Worm (Caenorhabditis elegans) whole organism, mixed stage, embryonic: ENCODE results near the gene C06C3.7.

Source experiments
- M03D4.4 ChIP-seq: sonication (generic microtip); optimal IDR thresholded peaks from 2 replicates; lab custom pipeline; 2017; ENCODE audit warnings: mild to moderate bottlenecking, missing genetic modification characterization, missing compliant biosample characterization
- blmp-1 ChIP-seq: fragments of 150-350 bp; optimal IDR thresholded peaks from 2 replicates; lab custom pipeline; 2014; ENCODE audit warnings: missing biosample characterization, missing genetic modification characterization
- elt-3 ChIP-seq: fragments of 150-350 bp; optimal IDR thresholded peaks from 2 replicates; lab custom pipeline; 2014; ENCODE audit warnings: missing biosample characterization, missing genetic modification characterization
- hlh-1 ChIP-seq: fragments of 150-350 bp; optimal IDR thresholded peaks from 2 replicates; lab custom pipeline; 2014; ENCODE audit warnings: missing biosample characterization, missing genetic modification reagents, missing genetic modification characterization
- lin-13 ChIP-seq: fragments of 150-350 bp; optimal IDR thresholded peaks from 2 replicates; lab custom pipeline; 2014; ENCODE audit warnings: missing biosample characterization, missing genetic modification characterization
- mab-5 ChIP-seq: fragments of 150-350 bp; optimal IDR thresholded peaks from 2 replicates; lab custom pipeline; 2014; ENCODE audit warnings: missing biosample characterization, missing genetic modification characterization
- mep-1 ChIP-seq: fragments of 150-350 bp; optimal IDR thresholded peaks from 2 replicates; lab custom pipeline; 2017; ENCODE audit warnings: missing biosample characterization, missing genetic modification reagents, missing genetic modification characterization, inconsistent platforms
- nhr-28 ChIP-seq: fragments of 150-350 bp; optimal IDR thresholded peaks from 2 replicates; lab custom pipeline; 2014; ENCODE audit warnings: missing biosample characterization, missing genetic modification characterization
- nhr-76 ChIP-seq: sonication (generic microtip); optimal IDR thresholded peaks from 2 replicates; lab custom pipeline; 2017; ENCODE audit warnings: missing biosample characterization, missing genetic modification characterization
- pha-4 ChIP-seq: fragments of 150-350 bp; optimal IDR thresholded peaks from 2 replicates; lab custom pipeline; 2018; ENCODE audit warnings: missing biosample characterization, missing genetic modification reagents, missing genetic modification characterization
- tbx-8 ChIP-seq: fragments of 200-800 bp; sonication (Bioruptor generic); optimal IDR thresholded peaks from 2 replicates; lab custom pipeline; 2018; ENCODE audit warnings: mild to moderate bottlenecking, missing genetic modification characterization, moderate library complexity, missing compliant biosample characterization

DNA sequence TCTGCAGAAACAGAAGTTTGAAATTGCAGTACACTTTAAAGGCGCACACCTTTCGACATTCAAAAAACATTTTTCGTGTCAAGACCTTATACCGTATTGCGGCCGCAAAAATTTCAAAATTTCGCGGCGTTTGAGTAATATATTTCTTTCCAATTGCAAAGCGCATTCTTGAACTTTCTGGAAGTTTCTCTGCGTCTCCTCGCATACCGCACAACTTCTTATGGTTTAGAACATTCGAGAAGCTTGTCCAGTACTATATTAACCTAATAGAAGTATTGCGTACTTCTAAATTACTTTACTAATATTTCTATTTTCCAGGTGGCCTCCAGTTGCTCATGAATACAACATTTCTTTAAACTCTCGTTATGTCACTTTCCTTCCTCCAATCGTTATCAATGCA lies 48.7 kb upstream of the C06C3.7 start:
- no peak for TF ChIP-seq elt-3 (tag; lab: Kevin White, UChicago)
- no peak for TF ChIP-seq pha-4 (tag; lab: Kevin White, UChicago)
- no peak for TF ChIP-seq M03D4.4 (tag; lab: Kevin White, UChicago)
- no peak for TF ChIP-seq tbx-8 (GFP tag; lab: Kevin White, UChicago)
- no peak for TF ChIP-seq blmp-1 (tag; lab: Kevin White, UChicago)
- TF ChIP-seq hlh-1: no peak
- TF ChIP-seq lin-13 (tag; lab: Kevin White, UChicago): no peak
- TF ChIP-seq mep-1 (tag; lab: Kevin White, UChicago): no peak
- no peak for TF ChIP-seq mab-5 (tag; lab: Kevin White, UChicago)
- no peak for TF ChIP-seq nhr-28 (tag; lab: Kevin White, UChicago)
- no peak for TF ChIP-seq nhr-76 (tag; lab: Kevin White, UChicago)
